Fruit fly (Drosophila melanogaster) whole organism, embryonic: Measurements from ENCODE around the gene nbs.

ENCODE experiments used
- CG43689 ChIP-seq: fragments of 200-800 bp; sonication (Bioruptor generic); IDR thresholded peaks from 2 replicates; pipeline ENCODE4 v1.3.6; 2022; ENCODE audit warnings: missing biosample characterization, missing genetic modification characterization
- CG6683 ChIP-seq: fragments of 200-800 bp; sonication (Bioruptor generic); optimal IDR thresholded peaks from 2 replicates; lab custom pipeline; 2017; ENCODE audit warnings: missing biosample characterization, mild to moderate bottlenecking, missing genetic modification characterization, missing genetic modification reagents
- CG9876 ChIP-seq: fragments of 200-800 bp; sonication (Bioruptor generic); optimal IDR thresholded peaks from 2 replicates; lab custom pipeline; 2016; ENCODE audit warnings: missing biosample characterization, missing genetic modification characterization
- Lpt ChIP-seq: fragments of >200 bp; optimal IDR thresholded peaks from 2 replicates; lab custom pipeline; 2018; ENCODE audit warnings: missing biosample characterization, missing genetic modification characterization
- ham ChIP-seq: fragments of 200-800 bp; sonication (Bioruptor generic); IDR thresholded peaks from 2 replicates; pipeline ENCODE4 v1.3.6; 2022; ENCODE audit warnings: missing biosample characterization, missing genetic modification characterization
- pita ChIP-seq: fragments of 200-800 bp; sonication (Bioruptor generic); optimal IDR thresholded peaks from 2 replicates; lab custom pipeline; 2017; ENCODE audit warnings: missing biosample characterization, mild to moderate bottlenecking, missing genetic modification characterization

DNA sequence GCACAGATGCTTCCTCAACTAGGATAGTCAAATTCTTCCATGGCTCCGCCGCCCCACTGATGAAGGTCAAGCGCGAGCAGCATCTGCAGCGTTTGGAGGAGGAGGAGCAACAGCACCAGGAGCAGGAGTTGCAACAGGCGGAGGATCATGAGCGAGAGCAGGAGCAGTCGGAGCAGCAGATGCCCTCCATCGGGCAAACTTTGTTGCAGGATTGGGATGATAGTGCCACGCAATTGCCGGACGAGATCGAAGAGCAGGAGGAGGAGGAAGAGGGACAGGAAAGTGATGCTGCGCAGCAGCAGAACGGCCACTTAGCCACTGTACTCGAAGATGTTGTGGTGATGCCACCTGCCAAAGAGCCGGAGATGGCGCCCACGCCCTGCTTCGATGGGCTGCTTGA, 17.4 kb downstream of the nbs start:
- TF ChIP-seq pita (no peak), CG6683 (GFP tag; lab: Kevin White, UChicago) (no peak), ham (GFP tag; lab: Robert Waterston, UW) (no peak), CG43689 (GFP tag; lab: Robert Waterston, UW) (no peak), Lpt (GFP tag; lab: Kevin White, UChicago) (no peak), CG9876 (no peak)
